Fruit fly (Drosophila melanogaster): Measurements from ENCODE around the gene ORMDL.

The ORMDL gene

dm6 chr3L:21635208-21635607 is at the start of gene ORMDL (continued):
- TF ChIP-seq lmd (GFP tag; IDR thresholded peaks at IDR 0.05), result no peak
- TF ChIP-seq CG18262 (tag; optimal IDR thresholded peaks at IDR 0.05), result no peak
- TF ChIP-seq CG7839 (tag; optimal IDR thresholded peaks at IDR 0.05), result no peak
- no peak for TF ChIP-seq HHEX (GFP tag; optimal IDR thresholded peaks at IDR 0.05)
- TF ChIP-seq HmgZ (tag; optimal IDR thresholded peaks at IDR 0.05), result no peak
- no peak for TF ChIP-seq CG14710 (tag; optimal IDR thresholded peaks at IDR 0.05)
- TF ChIP-seq Mad (GFP tag; optimal IDR thresholded peaks at IDR 0.05), result no peak
- no peak for TF ChIP-seq jigr1 (GFP tag; IDR thresholded peaks at IDR 0.05)
- no peak for TF ChIP-seq ftz-f1 (GFP tag; optimal IDR thresholded peaks at IDR 0.05)
- no peak for TF ChIP-seq chinmo (GFP tag; IDR thresholded peaks at IDR 0.05; ENCODE audit: partially characterized antibody)
- TF ChIP-seq CG34422 (GFP tag; IDR thresholded peaks at IDR 0.05), result peak; percentile 45; the same call in 1 of the 3 replicates
- TF ChIP-seq C15 (GFP tag; IDR thresholded peaks at IDR 0.05), result no peak
- no peak for TF ChIP-seq CG14050 (GFP tag; IDR thresholded peaks at IDR 0.05)
- no peak for TF ChIP-seq ewg (GFP tag; optimal IDR thresholded peaks at IDR 0.05)
- no peak for TF ChIP-seq sug (tag; optimal IDR thresholded peaks at IDR 0.05)
- TF ChIP-seq tgo (GFP tag; IDR thresholded peaks at IDR 0.05), result no peak
- TF ChIP-seq ems (GFP tag; optimal IDR thresholded peaks at IDR 0.05), result no peak
- no peak for TF ChIP-seq CG3163 (GFP tag; optimal IDR thresholded peaks at IDR 0.05)
- TF ChIP-seq CHES-1-like (GFP tag; optimal IDR thresholded peaks at IDR 0.05), result peak; percentile 23
- TF ChIP-seq inv (GFP tag; IDR thresholded peaks at IDR 0.05; ENCODE audit: partially characterized antibody), result no peak
- peak; percentile 28 for TF ChIP-seq pzg (GFP tag; optimal IDR thresholded peaks at IDR 0.05)
- TF ChIP-seq CG13624 (GFP tag; optimal IDR thresholded peaks at IDR 0.05), result no peak
- TF ChIP-seq Xbp1 (GFP tag; optimal IDR thresholded peaks at IDR 0.05), result no peak
- no peak for TF ChIP-seq dysf (GFP tag; IDR thresholded peaks at IDR 0.05)
- TF ChIP-seq NfI (GFP tag; optimal IDR thresholded peaks at IDR 0.05), result no peak
- TF ChIP-seq stwl (tag; optimal IDR thresholded peaks at IDR 0.05), result peak; percentile 32
- no peak for TF ChIP-seq cwo (GFP tag; optimal IDR thresholded peaks at IDR 0.05)
- TF ChIP-seq CG6791 (GFP tag; IDR thresholded peaks at IDR 0.05; ENCODE audit: partially characterized antibody), result no peak
- TF ChIP-seq CG34376 (GFP tag; optimal IDR thresholded peaks at IDR 0.05), result no peak
- TF ChIP-seq Pdp1 (GFP tag; optimal IDR thresholded peaks at IDR 0.05), result no peak
- TF ChIP-seq Hr3 (GFP tag; optimal IDR thresholded peaks at IDR 0.05), result no peak
- TF ChIP-seq Nf-YC (tag; optimal IDR thresholded peaks at IDR 0.05), result no peak
- no peak for TF ChIP-seq kay (GFP tag; optimal IDR thresholded peaks at IDR 0.05)
- TF ChIP-seq CG17568 (GFP tag; optimal IDR thresholded peaks at IDR 0.05), result no peak
- TF ChIP-seq Sry-δ (GFP tag; optimal IDR thresholded peaks at IDR 0.05), result no peak
- TF ChIP-seq caup (GFP tag; optimal IDR thresholded peaks at IDR 0.05; ENCODE audit: severe bottlenecking), result no peak
- TF ChIP-seq dati (GFP tag; IDR thresholded peaks at IDR 0.05), result no peak
- no peak for TF ChIP-seq slbo (GFP tag; IDR thresholded peaks at IDR 0.05)
- TF ChIP-seq Sin3A (optimal IDR thresholded peaks at IDR 0.05), result peak; percentile 4
- TF ChIP-seq gfzf (GFP tag; optimal IDR thresholded peaks at IDR 0.05), result peak; percentile 55
- TF ChIP-seq CG4617 (GFP tag; optimal IDR thresholded peaks at IDR 0.05; ENCODE audit: borderline replicate concordance), result peak; percentile 26
- no peak for TF ChIP-seq NK7.1 (GFP tag; optimal IDR thresholded peaks at IDR 0.05)
- no peak for TF ChIP-seq lola (GFP tag; optimal IDR thresholded peaks at IDR 0.05)
- no peak for TF ChIP-seq CG1529 (GFP tag; optimal IDR thresholded peaks at IDR 0.05)
- TF ChIP-seq CG10462 (GFP tag; optimal IDR thresholded peaks at IDR 0.05), result no peak
- no peak for TF ChIP-seq CG12236 (GFP tag; optimal IDR thresholded peaks at IDR 0.05)
- TF ChIP-seq trh (GFP tag; optimal IDR thresholded peaks at IDR 0.05), result no peak
- no peak for TF ChIP-seq Deaf1 (tag; optimal IDR thresholded peaks at IDR 0.05)
- 0 out of 2 replicates have a peak, but pooled peaks have one; percentile 5 for TF ChIP-seq CG5953 (GFP tag; IDR thresholded peaks at IDR 0.05)
- TF ChIP-seq grn (GFP tag; optimal IDR thresholded peaks at IDR 0.05), result no peak
- TF ChIP-seq cg (GFP tag; optimal IDR thresholded peaks at IDR 0.05), result no peak

Data from whole organism, embryonic.